Worm (Caenorhabditis elegans) whole organism, L2 larva: ENCODE data around the gene F46F3.3.

Source experiments
- ZK546.5 ChIP-seq: sonication (generic microtip); optimal IDR thresholded peaks from 2 replicates; lab custom pipeline; 2017; ENCODE audit warnings: missing biosample characterization, missing genetic modification characterization
- blmp-1 ChIP-seq: sonication (generic microtip); optimal IDR thresholded peaks from 2 replicates; lab custom pipeline; 2017; ENCODE audit warnings: missing genetic modification characterization, mild to moderate bottlenecking, missing compliant biosample characterization, antibody characterized with exemption, moderate library complexity; ENCODE audit not compliant: insufficient read depth
- elt-3 ChIP-seq: sonication (generic microtip); optimal IDR thresholded peaks from 2 replicates; lab custom pipeline; 2017; ENCODE audit warnings: missing biosample characterization, missing genetic modification characterization
- unc-62 ChIP-seq: fragments of 150-350 bp; optimal IDR thresholded peaks from 2 replicates; lab custom pipeline; 2014; ENCODE audit warnings: missing biosample characterization, missing genetic modification reagents, missing genetic modification characterization

DNA sequence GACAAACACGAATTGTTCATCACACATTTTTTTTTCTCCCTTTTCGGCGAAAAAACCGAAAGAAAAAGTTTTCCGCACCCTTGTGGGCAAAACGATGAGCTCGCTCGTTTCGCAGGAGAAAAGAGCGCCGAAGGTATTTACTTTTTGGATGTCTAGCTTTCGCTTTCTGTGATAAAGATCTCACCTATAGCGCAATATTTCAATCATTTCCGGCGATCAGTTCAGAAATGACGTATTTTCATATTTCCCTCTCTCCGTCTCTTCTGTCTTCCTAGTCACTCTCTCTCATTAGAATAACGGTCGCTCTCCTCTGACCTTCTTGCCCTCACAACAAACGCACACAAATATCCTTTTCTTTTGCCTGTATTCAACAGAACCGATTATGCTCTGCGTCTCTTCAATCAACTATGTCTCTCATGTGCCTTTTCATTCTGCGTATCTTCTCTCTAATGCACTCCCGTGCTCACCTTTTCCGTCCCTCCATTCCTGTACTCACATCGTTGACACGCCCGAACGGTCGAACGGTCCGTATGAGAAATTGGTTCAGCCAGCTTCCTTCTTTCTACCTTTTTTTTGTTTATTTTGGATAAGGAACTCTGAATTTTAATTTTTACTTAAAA is 6.6 kb downstream of the F46F3.3 start:
- TF ChIP-seq unc-62 (no peak), ZK546.5 (no peak), elt-3 (no peak), blmp-1 (tag; lab: Kevin White, UChicago) (peak; percentile 42)
